Worm (Caenorhabditis elegans): ENCODE measurements around the gene abu-10.

DNA sequence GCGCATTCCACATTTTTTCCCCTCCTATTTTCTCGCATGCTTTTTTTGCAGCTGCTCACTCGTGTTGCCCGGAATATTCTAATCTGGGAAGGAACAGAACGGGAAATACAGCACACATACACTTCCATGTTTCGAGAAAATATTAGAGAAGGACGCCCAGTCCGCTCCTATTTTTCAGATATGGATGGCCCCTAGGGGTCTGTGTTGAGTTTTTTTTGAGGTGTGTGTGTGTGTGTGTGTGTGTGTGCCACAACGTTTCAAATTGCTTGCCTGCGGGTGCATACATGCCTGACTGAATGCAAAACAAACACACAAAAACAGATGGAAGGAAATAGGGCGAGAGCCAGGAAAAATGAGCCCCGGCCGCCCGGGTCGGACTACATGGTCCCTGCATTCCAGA is 23.6 kb downstream of the abu-10 start:
- TF ChIP-seq ref-1 (GFP tag; conservative IDR thresholded peaks at IDR 0.05) (no peak), tab-1 (GFP tag; IDR thresholded peaks at IDR 0.05) (no peak)
